Worm (Caenorhabditis elegans) whole organism, young adult: ENCODE data around the gene F44B9.8.

Experiments used
- B0019.2 ChIP-seq: fragments of 200-800 bp; sonication (Bioruptor generic); conservative IDR thresholded peaks from 2 replicates; pipeline ENCODE4 v1.3.6; 2022; ENCODE audit warnings: missing genetic modification reagents, missing genetic modification characterization, missing compliant biosample characterization
- B0261.1 ChIP-seq: sonication (generic microtip); optimal IDR thresholded peaks from 2 replicates; lab custom pipeline; 2016; ENCODE audit warnings: mild to moderate bottlenecking, missing genetic modification characterization, moderate library complexity, missing compliant biosample characterization
- B0336.3 ChIP-seq: fragments of 200-800 bp; sonication (Bioruptor generic); IDR thresholded peaks from 2 replicates; pipeline ENCODE4 v1.3.6; 2022; ENCODE audit warnings: missing genetic modification characterization, missing compliant biosample characterization
- C06A6.2 ChIP-seq: fragments of 200-800 bp; sonication (Bioruptor generic); conservative IDR thresholded peaks from 2 replicates; pipeline ENCODE4 v1.3.6; 2022; ENCODE audit warnings: missing genetic modification characterization, missing compliant biosample characterization
- D2030.7 ChIP-seq: fragments of 200-800 bp; sonication (Bioruptor generic); IDR thresholded peaks from 2 replicates; pipeline ENCODE4 v1.3.6; 2022; ENCODE audit warnings: missing genetic modification reagents, missing genetic modification characterization, missing compliant biosample characterization
- F33H1.4 ChIP-seq: fragments of 200-800 bp; sonication (Bioruptor generic); IDR thresholded peaks from 2 replicates; pipeline ENCODE4 v1.3.6; 2022; ENCODE audit warnings: missing genetic modification reagents, missing genetic modification characterization, missing compliant biosample characterization
- F39B2.1 ChIP-seq: fragments of 200-800 bp; sonication (Bioruptor generic); IDR thresholded peaks from 2 replicates; pipeline ENCODE4 v1.3.6; 2022; ENCODE audit warnings: missing genetic modification reagents, missing genetic modification characterization, missing compliant biosample characterization
- F57C9.4 ChIP-seq: sonication (generic microtip); optimal IDR thresholded peaks from 2 replicates; lab custom pipeline; 2017; ENCODE audit warnings: mild to moderate bottlenecking, missing genetic modification characterization, missing compliant biosample characterization
- K11D2.4 ChIP-seq: fragments of 200-800 bp; sonication (Bioruptor generic); IDR thresholded peaks from 2 replicates; pipeline ENCODE4 v1.3.6; 2022; ENCODE audit warnings: missing genetic modification reagents, missing genetic modification characterization, missing compliant biosample characterization
- Y56A3A.18 ChIP-seq: fragments of 200-800 bp; sonication (Bioruptor generic); IDR thresholded peaks from 2 replicates; pipeline ENCODE4 v1.3.6; 2022; ENCODE audit warnings: missing genetic modification reagents, missing genetic modification characterization, missing compliant biosample characterization
- Y79H2A.3 ChIP-seq: fragments of 200-800 bp; sonication (Bioruptor generic); conservative IDR thresholded peaks from 2 replicates; pipeline ENCODE4 v1.3.6; 2022; ENCODE audit warnings: missing genetic modification reagents, missing genetic modification characterization, missing compliant biosample characterization
- ama-1 ChIP-seq, 3 experiments: fragments of 150-350 bp in 1 of 3; sonication (generic microtip) in 2 of 3; optimal IDR thresholded peaks; 2 replicates each; lab custom pipeline; 2014 to 2018; ENCODE audit warnings: missing biosample characterization in 2 of 3, missing genetic modification characterization in 2 of 3, missing genetic modification reagents in 2 of 3
- attf-6 ChIP-seq: fragments of 200-800 bp; sonication (Bioruptor generic); IDR thresholded peaks from 2 replicates; pipeline ENCODE4 v1.3.6; 2022; ENCODE audit warnings: missing genetic modification reagents, missing genetic modification characterization, missing compliant biosample characterization
- ccch-3 ChIP-seq: fragments of 200-800 bp; sonication (Bioruptor generic); optimal IDR thresholded peaks from 2 replicates; lab custom pipeline; 2018; ENCODE audit warnings: mild to moderate bottlenecking, missing genetic modification characterization, missing compliant biosample characterization
- cebp-1 ChIP-seq, 2 experiments: fragments of 200-800 bp in 1 of 2; sonication (Bioruptor generic) in 1 of 2; sonication (generic microtip) in 1 of 2; IDR thresholded peaks in 1 of 2; optimal IDR thresholded peaks in 1 of 2; 2 replicates each; pipeline versions ENCODE4 v1.3.6 to Lab custom; 2017 to 2022; ENCODE audit warnings: missing compliant biosample characterization in 2 of 2, missing genetic modification characterization in 2 of 2, mild to moderate bottlenecking in 1 of 2, missing genetic modification reagents in 1 of 2, moderate library complexity in 1 of 2
- ceh-27 ChIP-seq: fragments of 200-800 bp; sonication (Bioruptor generic); optimal IDR thresholded peaks from 2 replicates; lab custom pipeline; 2018; ENCODE audit warnings: mild to moderate bottlenecking, missing genetic modification characterization, moderate library complexity, missing compliant biosample characterization
- ceh-91 ChIP-seq: fragments of 200-800 bp; sonication (Bioruptor generic); IDR thresholded peaks from 2 replicates; pipeline ENCODE4 v1.3.6; 2022; ENCODE audit warnings: missing genetic modification reagents, missing genetic modification characterization, missing compliant biosample characterization
- chd-7 ChIP-seq: sonication (generic microtip); optimal IDR thresholded peaks from 2 replicates; lab custom pipeline; 2016; ENCODE audit warnings: mild to moderate bottlenecking, missing genetic modification characterization, moderate library complexity, missing compliant biosample characterization
- dox-1 ChIP-seq: fragments of 200-800 bp; sonication (Bioruptor generic); IDR thresholded peaks from 2 replicates; pipeline ENCODE4 v1.3.6; 2022; ENCODE audit warnings: missing genetic modification reagents, missing genetic modification characterization, missing compliant biosample characterization
- egl-44 ChIP-seq: fragments of 200-800 bp; sonication (Bioruptor generic); IDR thresholded peaks from 2 replicates; pipeline ENCODE4 v1.3.6; 2022; ENCODE audit warnings: missing genetic modification reagents, missing genetic modification characterization, missing compliant biosample characterization
- egrh-3 ChIP-seq: fragments of 200-800 bp; sonication (Bioruptor generic); IDR thresholded peaks from 2 replicates; pipeline ENCODE4 v1.3.6; 2022; ENCODE audit warnings: missing genetic modification reagents, missing genetic modification characterization, missing compliant biosample characterization
- ets-4 ChIP-seq: fragments of 200-800 bp; sonication (Bioruptor generic); optimal IDR thresholded peaks from 2 replicates; lab custom pipeline; 2018; ENCODE audit warnings: mild to moderate bottlenecking, missing genetic modification characterization, missing compliant biosample characterization
- hmg-1.2 ChIP-seq: fragments of 200-800 bp; sonication (Bioruptor generic); IDR thresholded peaks from 2 replicates; pipeline ENCODE4 v1.3.6; 2022; ENCODE audit warnings: missing genetic modification reagents, missing genetic modification characterization, missing compliant biosample characterization
- lag-1 ChIP-seq: fragments of 200-800 bp; sonication (Bioruptor generic); IDR thresholded peaks from 2 replicates; pipeline ENCODE4 v1.3.6; 2022; ENCODE audit warnings: missing genetic modification reagents, missing genetic modification characterization, missing compliant biosample characterization
- let-526 ChIP-seq: fragments of 200-800 bp; sonication (Bioruptor generic); IDR thresholded peaks from 2 replicates; pipeline ENCODE4 v1.3.6; 2022; ENCODE audit warnings: missing genetic modification reagents, missing genetic modification characterization, missing compliant biosample characterization
- let-607 ChIP-seq, 2 experiments: fragments of 200-800 bp in 1 of 2; sonication (Bioruptor generic) in 1 of 2; sonication (generic microtip) in 1 of 2; optimal IDR thresholded peaks; 2 replicates each; lab custom pipeline; 2016 to 2018; ENCODE audit warnings: mild to moderate bottlenecking in 2 of 2, missing compliant biosample characterization in 2 of 2, missing genetic modification characterization in 2 of 2, moderate library complexity in 2 of 2, missing genotype in 1 of 2
- lin-26 ChIP-seq: fragments of 200-800 bp; sonication (Bioruptor generic); IDR thresholded peaks from 2 replicates; pipeline ENCODE4 v1.3.6; 2022; ENCODE audit warnings: missing genetic modification reagents, missing genetic modification characterization, missing compliant biosample characterization
- lsl-1 ChIP-seq: fragments of 200-800 bp; sonication (Bioruptor generic); optimal IDR thresholded peaks from 2 replicates; lab custom pipeline; 2018; ENCODE audit warnings: mild to moderate bottlenecking, missing genetic modification characterization, moderate library complexity, missing compliant biosample characterization
- madf-3 ChIP-seq: fragments of 200-800 bp; sonication (Bioruptor generic); IDR thresholded peaks from 2 replicates; pipeline ENCODE4 v1.3.6; 2022; ENCODE audit warnings: missing genetic modification reagents, missing genetic modification characterization, missing compliant biosample characterization
- madf-6 ChIP-seq: fragments of 200-800 bp; sonication (Bioruptor generic); IDR thresholded peaks from 2 replicates; pipeline ENCODE4 v1.3.6; 2022; ENCODE audit warnings: missing genetic modification reagents, missing genetic modification characterization, missing compliant biosample characterization
- nfya-2 ChIP-seq: fragments of 200-800 bp; sonication (Bioruptor generic); IDR thresholded peaks from 2 replicates; pipeline ENCODE4 v1.3.6; 2022; ENCODE audit warnings: missing genetic modification reagents, missing genetic modification characterization, missing compliant biosample characterization
- nhr-27 ChIP-seq: fragments of 200-800 bp; sonication (Bioruptor generic); optimal IDR thresholded peaks from 2 replicates; lab custom pipeline; 2018; ENCODE audit warnings: mild to moderate bottlenecking, missing genetic modification characterization, moderate library complexity, missing compliant biosample characterization
- sea-2 ChIP-seq: fragments of 200-800 bp; sonication (Bioruptor generic); IDR thresholded peaks from 2 replicates; pipeline ENCODE4 v1.3.6; 2022; ENCODE audit warnings: missing genetic modification characterization, missing compliant biosample characterization
- snpc-1.1 ChIP-seq: sonication (generic microtip); optimal IDR thresholded peaks from 2 replicates; lab custom pipeline; 2017; ENCODE audit warnings: missing genetic modification characterization, mild to moderate bottlenecking, missing compliant biosample characterization, antibody characterized with exemption, moderate library complexity, missing genotype, missing genetic modification reagents; ENCODE audit not compliant: insufficient read depth
- snpc-1.3 ChIP-seq: sonication (generic microtip); optimal IDR thresholded peaks from 2 replicates; lab custom pipeline; 2017; ENCODE audit warnings: missing genetic modification characterization, mild to moderate bottlenecking, missing compliant biosample characterization, antibody characterized with exemption, moderate library complexity, missing genotype, missing genetic modification reagents; ENCODE audit not compliant: insufficient read depth
- snpc-3.4 ChIP-seq: sonication (generic microtip); optimal IDR thresholded peaks from 2 replicates; lab custom pipeline; 2017; ENCODE audit warnings: missing genetic modification characterization, mild to moderate bottlenecking, missing compliant biosample characterization, antibody characterized with exemption, moderate library complexity, missing genotype, missing genetic modification reagents
- snpc-4 ChIP-seq, 5 experiments: fragments of 150-350 bp in 1 of 5; sonication (generic microtip) in 4 of 5; optimal IDR thresholded peaks; 2 replicates each; lab custom pipeline; 2014 to 2018; ENCODE audit warnings: missing genetic modification characterization in 5 of 5, missing biosample characterization in 3 of 5, antibody characterized with exemption in 2 of 5, mild to moderate bottlenecking in 2 of 5, missing compliant biosample characterization in 2 of 5, missing genotype in 2 of 5, moderate library complexity in 2 of 5, missing genetic modification reagents in 1 of 5
- tbx-9 ChIP-seq: sonication (generic microtip); optimal IDR thresholded peaks from 2 replicates; lab custom pipeline; 2016; ENCODE audit warnings: borderline replicate concordance, missing genetic modification characterization, inconsistent platforms, missing compliant biosample characterization
- xnd-1 ChIP-seq: sonication (generic microtip); optimal IDR thresholded peaks from 2 replicates; lab custom pipeline; 2016; ENCODE audit warnings: missing genotype, missing genetic modification reagents, missing genetic modification characterization, missing compliant biosample characterization
- ztf-6 ChIP-seq: fragments of 200-800 bp; sonication (Bioruptor generic); IDR thresholded peaks from 2 replicates; pipeline ENCODE4 v1.3.6; 2022; ENCODE audit warnings: missing genetic modification reagents, missing genetic modification characterization, missing compliant biosample characterization

F44B9.8 gene

ce11 chrIII:7997447-7998046, 31.9 kb downstream of the F44B9.8 start:
- TF ChIP-seq hmg-1.2 (GFP tag; lab: Robert Waterston, UW) (peak; percentile 48; the same call in 1 of the 2 replicates), chd-7 (tag; lab: Kevin White, UChicago) (no peak), snpc-4 (GFP tag; optimal IDR thresholded peaks at IDR 0.05; lab: Kevin White, UChicago) (no peak), snpc-4 (tag; optimal IDR thresholded peaks at IDR 0.05; lab: Kevin White, UChicago) (peak in 2 of 4 experiments; percentile 77 to 89), F57C9.4 (no peak), lin-26 (GFP tag; lab: Robert Waterston, UW) (no peak), snpc-1.1 (peak; percentile 61)

ce11 chrIII:7996353-7996752, 33.1 kb downstream of the F44B9.8 start, which contains the start of gene npr-17:
Gene npr-17, minus strand, starts transcription at chrIII:7996453.
- no peak for TF ChIP-seq sea-2 (GFP tag; lab: Robert Waterston, UW)
- no peak for TF ChIP-seq ets-4 (GFP tag; lab: Kevin White, UChicago)
- TF ChIP-seq ceh-27 (GFP tag; lab: Kevin White, UChicago): no peak
- TF ChIP-seq dox-1 (GFP tag; lab: Robert Waterston, UW): no peak
- TF ChIP-seq snpc-3.4 (tag; lab: Kevin White, UChicago): no peak
- TF ChIP-seq lsl-1: no peak
- TF ChIP-seq B0336.3 (GFP tag; lab: Robert Waterston, UW): no peak
- no peak for TF ChIP-seq egl-44 (GFP tag; lab: Robert Waterston, UW)
- no peak for TF ChIP-seq lag-1 (GFP tag; lab: Robert Waterston, UW)
- TF ChIP-seq attf-6 (GFP tag; lab: Robert Waterston, UW): no peak
- no peak for TF ChIP-seq D2030.7 (GFP tag; lab: Robert Waterston, UW)
- TF ChIP-seq C06A6.2 (GFP tag; lab: Robert Waterston, UW): no peak
- no peak for TF ChIP-seq hmg-1.2 (GFP tag; lab: Robert Waterston, UW)
- TF ChIP-seq tbx-9 (tag; lab: Kevin White, UChicago): no peak
- TF ChIP-seq, all 124 proteins: peak for 0

ce11 chrIII:7986585-7987171, 42.8 kb downstream of the F44B9.8 start, which contains the start of gene hrpk-2:
Gene hrpk-2, plus strand, starts transcription at chrIII:7987121.
- TF ChIP-seq ceh-91 (GFP tag; lab: Robert Waterston, UW) (no peak), cebp-1 (GFP tag; IDR thresholded peaks at IDR 0.05; lab: Robert Waterston, UW) (no peak), cebp-1 (tag; optimal IDR thresholded peaks at IDR 0.05; lab: Kevin White, UChicago) (no peak), egrh-3 (GFP tag; lab: Robert Waterston, UW) (no peak), ccch-3 (GFP tag; lab: Kevin White, UChicago) (no peak), snpc-3.4 (tag; lab: Kevin White, UChicago) (peak; percentile 28), snpc-1.3 (tag; lab: Kevin White, UChicago) (no peak), B0019.2 (peak; percentile 19; the same call in 1 of the 2 replicates), madf-3 (GFP tag; lab: Robert Waterston, UW) (no peak), B0336.3 (GFP tag; lab: Robert Waterston, UW) (no peak), B0261.1 (tag; lab: Kevin White, UChicago) (no peak), lsl-1 (peak; percentile 81), F39B2.1 (GFP tag; lab: Robert Waterston, UW) (no peak), let-607 (tag; optimal IDR thresholded peaks at IDR 0.05; lab: Kevin White, UChicago) (no peak), nfya-2 (GFP tag; lab: Robert Waterston, UW) (no peak), F33H1.4 (peak; percentile 73), nhr-27 (tag; lab: Kevin White, UChicago) (no peak), ztf-6 (GFP tag; lab: Robert Waterston, UW) (no peak), tbx-9 (tag; lab: Kevin White, UChicago) (no peak), K11D2.4 (no peak), Y56A3A.18 (no peak), xnd-1 (tag; lab: Kevin White, UChicago) (peak; percentile 27), ama-1 (optimal IDR thresholded peaks at IDR 0.05; lab: Kevin White, UChicago) (no peak), ama-1 (GFP tag; optimal IDR thresholded peaks at IDR 0.05; lab: Kevin White, UChicago) (no peak), Y79H2A.3 (GFP tag; lab: Robert Waterston, UW) (no peak), let-526 (GFP tag; lab: Robert Waterston, UW) (no peak), D2030.7 (GFP tag; lab: Robert Waterston, UW) (no peak), chd-7 (tag; lab: Kevin White, UChicago) (no peak), madf-6 (GFP tag; lab: Robert Waterston, UW) (peak; percentile 65; the same call in 1 of the 2 replicates)
